Worm (Caenorhabditis elegans) whole organism, L3 larva: ENCODE results near the gene clec-168.

Source experiments
- ceh-28 ChIP-seq: fragments of 150-350 bp; optimal IDR thresholded peaks from 2 replicates; lab custom pipeline; 2014; ENCODE audit warnings: missing biosample characterization, missing genetic modification reagents, missing genetic modification characterization
- ceh-82 ChIP-seq: fragments of 150-350 bp; optimal IDR thresholded peaks from 2 replicates; lab custom pipeline; 2014; ENCODE audit warnings: missing biosample characterization, missing genetic modification characterization
- elt-2 ChIP-seq: sonication (generic microtip); optimal IDR thresholded peaks from 2 replicates; lab custom pipeline; 2016; ENCODE audit warnings: missing genetic modification reagents, mild to moderate bottlenecking, missing genetic modification characterization, missing compliant biosample characterization
- hmg-11 ChIP-seq: sonication (generic microtip); optimal IDR thresholded peaks from 2 replicates; lab custom pipeline; 2016; ENCODE audit warnings: missing genetic modification characterization, missing compliant biosample characterization
- jun-1 ChIP-seq: fragments of 150-350 bp; optimal IDR thresholded peaks from 2 replicates; lab custom pipeline; 2014; ENCODE audit warnings: missing biosample characterization, missing genetic modification reagents, missing genetic modification characterization
- lin-39 ChIP-seq: fragments of 150-350 bp; optimal IDR thresholded peaks from 2 replicates; lab custom pipeline; 2018; ENCODE audit warnings: missing biosample characterization, missing genetic modification reagents, missing genetic modification characterization
- nhr-11 ChIP-seq: fragments of 150-350 bp; optimal IDR thresholded peaks from 2 replicates; lab custom pipeline; 2014; ENCODE audit warnings: missing biosample characterization, missing genetic modification characterization
- nhr-23 ChIP-seq: fragments of 150-350 bp; optimal IDR thresholded peaks from 2 replicates; lab custom pipeline; 2014; ENCODE audit warnings: missing biosample characterization, missing genetic modification reagents, missing genetic modification characterization
- nhr-237 ChIP-seq: fragments of 150-350 bp; optimal IDR thresholded peaks from 2 replicates; lab custom pipeline; 2014; ENCODE audit warnings: missing biosample characterization, missing genetic modification characterization
- nhr-77 ChIP-seq: fragments of 150-350 bp; optimal IDR thresholded peaks from 2 replicates; lab custom pipeline; 2014; ENCODE audit warnings: missing biosample characterization, missing genetic modification characterization

ce11 chrIV:1207980-1208379 is 48.8 kb upstream of the clec-168 start, which contains the start of gene dsl-1:
- no peak for TF ChIP-seq elt-2 (tag; lab: Kevin White, UChicago)
- TF ChIP-seq nhr-11: no peak
- TF ChIP-seq ceh-82: no peak
- no peak for TF ChIP-seq nhr-23 (tag; lab: Kevin White, UChicago)
- TF ChIP-seq jun-1: no peak
- no peak for TF ChIP-seq ceh-28
- TF ChIP-seq nhr-237 (tag; lab: Kevin White, UChicago): no peak
- no peak for TF ChIP-seq lin-39
- no peak for TF ChIP-seq nhr-77
- no peak for TF ChIP-seq hmg-11 (tag; lab: Kevin White, UChicago)
